Worm (Caenorhabditis elegans): ENCODE measurements around the gene tag-10.

Gene tag-10

DNA sequence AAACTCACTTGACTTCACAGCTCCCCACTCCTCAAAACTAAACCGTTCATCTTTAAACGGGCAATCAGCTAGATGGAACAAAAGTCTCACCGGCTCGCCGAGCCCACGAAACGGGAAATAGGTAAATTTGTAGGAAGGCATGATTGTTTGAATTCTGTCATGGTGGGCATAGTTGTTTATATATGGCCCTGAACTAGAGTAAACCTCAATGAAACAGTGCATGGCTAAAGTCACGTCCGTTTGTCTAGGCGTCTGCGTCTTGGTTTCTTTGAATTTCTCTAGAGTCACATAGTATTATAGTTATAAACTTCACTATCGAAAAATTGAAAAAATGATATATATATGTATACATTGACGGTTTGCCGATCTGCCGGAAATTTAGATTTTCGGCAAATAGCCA lies 5.4 kb upstream of the tag-10 start, which contains the start of gene gst-19:
Gene gst-19, minus strand, starts transcription at position 145 of the 400 bp plus-strand sequence.
- TF ChIP-seq nhr-10 (tag; optimal IDR thresholded peaks at IDR 0.05) (no peak), sma-3 (GFP tag; optimal IDR thresholded peaks at IDR 0.05) (no peak), Y55F3AM.14 (GFP tag; optimal IDR thresholded peaks at IDR 0.05) (no peak)

DNA sequence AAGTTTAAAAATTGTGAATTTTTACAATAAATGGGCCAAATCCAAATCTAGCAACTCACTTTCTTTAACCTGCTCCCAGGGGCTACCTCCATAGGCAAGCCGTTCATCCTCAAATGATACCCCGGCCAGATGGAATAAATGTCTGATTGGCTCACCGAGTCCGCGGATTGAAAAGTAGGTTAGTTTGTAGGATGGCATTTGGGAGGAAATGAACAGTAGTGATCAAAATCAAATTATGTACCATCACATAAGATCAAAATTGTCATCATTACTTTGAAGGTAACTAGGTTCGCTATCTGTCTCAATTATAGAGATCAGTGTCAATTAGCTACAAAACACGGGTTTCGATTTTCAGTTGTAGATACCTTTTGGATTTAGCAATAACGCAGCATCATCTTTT lies 1.7 kb upstream of the tag-10 start, which contains the start of the genes gst-17 and gst-18:
Gene gst-17, minus strand, starts transcription at position 101 of the 400 bp plus-strand sequence.
Gene gst-18, minus strand, starts transcription at position 198 of the 400 bp plus-strand sequence.
- TF ChIP-seq fos-1 (tag; optimal IDR thresholded peaks at IDR 0.05), result no peak
- no peak for TF ChIP-seq nhr-129 (tag; optimal IDR thresholded peaks at IDR 0.05)
- no peak for TF ChIP-seq mdl-1 (tag; optimal IDR thresholded peaks at IDR 0.05)
- no peak for TF ChIP-seq F13H6.1 (tag; optimal IDR thresholded peaks at IDR 0.05)
- no peak for TF ChIP-seq nhr-237 (tag; optimal IDR thresholded peaks at IDR 0.05)
- no peak for TF ChIP-seq unc-39 (tag; optimal IDR thresholded peaks at IDR 0.05)
- TF ChIP-seq nhr-10 (tag; optimal IDR thresholded peaks at IDR 0.05), result no peak
- no peak for TF ChIP-seq lin-13 (GFP tag; optimal IDR thresholded peaks at IDR 0.05)
- TF ChIP-seq ztf-1 (GFP tag; conservative IDR thresholded peaks at IDR 0.05), result no peak
- TF ChIP-seq nhr-12 (tag; optimal IDR thresholded peaks at IDR 0.05), result no peak
- TF ChIP-seq aly-2 (tag; optimal IDR thresholded peaks at IDR 0.05), result no peak
- no peak for TF ChIP-seq crh-2 (tag; optimal IDR thresholded peaks at IDR 0.05)

DNA sequence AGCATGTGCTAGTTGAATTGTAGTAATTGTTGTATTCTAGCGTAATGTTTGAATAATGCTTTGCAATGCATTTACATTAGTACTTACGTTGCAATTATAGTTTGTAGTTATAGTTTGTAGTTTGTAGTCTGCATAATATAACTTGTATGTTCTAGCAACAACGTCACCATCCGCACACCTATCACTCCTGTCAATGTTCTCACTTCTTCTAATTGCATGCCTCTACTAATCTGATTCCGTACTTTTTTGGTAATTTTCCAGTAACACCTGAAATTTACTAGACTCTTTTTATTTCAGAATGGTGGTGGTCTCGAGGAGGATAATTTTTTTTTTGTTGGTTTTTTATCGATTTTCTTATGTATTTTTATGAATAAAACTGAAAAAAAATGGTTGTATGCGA lies 4.2 kb downstream of the tag-10 start:
- TF ChIP-seq elt-1 (tag; optimal IDR thresholded peaks at IDR 0.05) (no peak), blmp-1 (tag; optimal IDR thresholded peaks at IDR 0.05; ENCODE audit: insufficient read depth) (peak; percentile 8), nhr-25 (tag; optimal IDR thresholded peaks at IDR 0.05) (peak; percentile 34), Y55F3AM.14 (GFP tag; optimal IDR thresholded peaks at IDR 0.05) (no peak), nhr-10 (tag; optimal IDR thresholded peaks at IDR 0.05) (no peak), lsy-2 (tag; optimal IDR thresholded peaks at IDR 0.05) (no peak), skn-1 (tag; optimal IDR thresholded peaks at IDR 0.05) (no peak), nhr-6 (tag; optimal IDR thresholded peaks at IDR 0.05) (no peak), mbf-1 (tag; optimal IDR thresholded peaks at IDR 0.05) (no peak), ama-1 (optimal IDR thresholded peaks at IDR 0.05) (peak; percentile 77), nhr-21 (tag; optimal IDR thresholded peaks at IDR 0.05) (peak; percentile 23), ztf-11 (tag; optimal IDR thresholded peaks at IDR 0.05) (no peak), snpc-4 (tag; optimal IDR thresholded peaks at IDR 0.05) (no peak)

DNA sequence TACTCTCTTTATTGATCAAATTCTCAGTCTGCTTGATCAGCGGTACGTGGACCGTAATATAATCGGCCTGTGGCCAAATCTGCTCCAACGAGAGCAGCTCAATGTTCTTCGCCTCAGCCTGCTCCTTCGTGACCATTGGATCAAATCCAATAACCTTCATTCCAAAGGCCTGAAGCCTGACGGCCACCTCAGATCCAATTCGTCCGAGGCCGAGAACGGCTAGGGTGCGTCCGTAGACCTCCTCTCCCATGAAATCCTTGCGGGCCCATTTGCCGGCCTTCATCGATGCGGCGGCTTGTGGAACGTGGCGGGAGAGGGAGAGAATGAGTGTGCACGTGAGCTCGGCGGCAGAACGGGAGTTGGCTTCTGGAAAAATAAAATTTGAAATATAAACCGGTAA lies 5.1 kb downstream of the tag-10 start:
- TF ChIP-seq mbf-1 (tag; optimal IDR thresholded peaks at IDR 0.05), result no peak
- TF ChIP-seq ama-1 (optimal IDR thresholded peaks at IDR 0.05), result peak; percentile 19

DNA sequence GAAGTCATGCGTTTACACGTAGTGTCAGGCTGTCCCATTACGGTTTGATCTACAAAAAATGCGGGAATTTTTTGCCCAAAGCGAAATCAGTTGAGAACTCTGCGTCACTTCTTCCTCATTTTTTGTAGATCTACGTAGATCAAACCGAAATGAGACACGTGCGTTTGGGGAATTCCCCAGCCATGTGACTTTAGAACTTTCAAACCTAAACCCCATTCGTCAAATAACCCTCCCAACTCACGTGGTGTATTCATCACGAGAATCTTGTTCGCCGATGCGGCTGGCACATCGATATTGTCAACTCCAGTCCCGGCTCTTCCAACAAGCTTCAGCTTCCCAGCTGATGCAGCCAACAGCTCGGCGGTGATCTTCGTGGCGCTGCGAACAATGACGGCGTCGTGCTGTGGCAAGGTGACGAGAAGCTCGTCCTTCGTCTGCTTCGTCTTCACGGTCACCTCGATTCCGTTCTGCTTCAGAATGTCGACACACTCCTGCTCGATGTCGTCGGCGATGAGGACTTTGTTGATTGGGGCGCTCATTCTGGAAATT lies 5.6 kb downstream of the tag-10 start, which contains the start of gene phdh-1:
Gene phdh-1, minus strand, starts transcription at position 540 of the 549 bp plus-strand sequence.
- TF ChIP-seq sma-9 (GFP tag; optimal IDR thresholded peaks at IDR 0.05), result peak; percentile 51
- TF ChIP-seq sma-9 (tag; optimal IDR thresholded peaks at IDR 0.05), result no peak
- no peak for TF ChIP-seq unc-55 (GFP tag; optimal IDR thresholded peaks at IDR 0.05)
- TF ChIP-seq aly-2 (tag; optimal IDR thresholded peaks at IDR 0.05), result no peak
- TF ChIP-seq gmeb-1 (tag; optimal IDR thresholded peaks at IDR 0.05), result no peak

DNA sequence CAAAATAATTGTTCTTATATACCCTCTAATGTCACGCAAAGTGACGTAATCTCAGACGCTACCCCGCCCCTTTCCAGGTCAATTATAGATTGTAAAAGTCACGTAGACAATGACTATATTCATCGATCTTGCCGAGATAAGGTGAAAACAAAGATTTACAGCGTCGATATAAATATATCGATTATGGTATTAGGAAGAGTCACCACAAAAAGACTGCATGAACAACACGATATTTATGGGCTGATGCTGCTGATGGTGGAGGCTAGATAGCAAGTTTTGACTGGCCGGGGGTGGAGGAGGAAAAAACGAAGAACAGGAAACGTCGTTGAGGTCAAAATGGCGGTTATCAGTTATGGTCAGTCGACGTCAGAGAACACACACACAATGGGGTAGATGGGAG lies 6.2 kb downstream of the tag-10 start:
- peak in 1 of 2 experiments; percentile 39 for TF ChIP-seq lsy-2 (tag; optimal IDR thresholded peaks at IDR 0.05)
- TF ChIP-seq mdl-1 (tag; optimal IDR thresholded peaks at IDR 0.05), result no peak
- peak; percentile 67 for TF ChIP-seq fos-1 (tag; optimal IDR thresholded peaks at IDR 0.05)
- peak; percentile 63 for TF ChIP-seq crh-2 (tag; optimal IDR thresholded peaks at IDR 0.05)
- peak; percentile 9 for TF ChIP-seq nhr-129 (tag; optimal IDR thresholded peaks at IDR 0.05)
- TF ChIP-seq ZK546.5 (tag; optimal IDR thresholded peaks at IDR 0.05), result no peak
- TF ChIP-seq ztf-11 (tag; optimal IDR thresholded peaks at IDR 0.05), result no peak
- peak; percentile 74 for TF ChIP-seq nhr-21 (tag; optimal IDR thresholded peaks at IDR 0.05)
- TF ChIP-seq F13H6.1 (tag; optimal IDR thresholded peaks at IDR 0.05), result peak; percentile 51
- peak; percentile 53 for TF ChIP-seq blmp-1 (tag; optimal IDR thresholded peaks at IDR 0.05; ENCODE audit: insufficient read depth)
- TF ChIP-seq sma-3 (GFP tag; optimal IDR thresholded peaks at IDR 0.05), result peak; percentile 45
- no peak for TF ChIP-seq egl-27 (tag; optimal IDR thresholded peaks at IDR 0.05)
- peak; percentile 77 for TF ChIP-seq sma-9 (GFP tag; optimal IDR thresholded peaks at IDR 0.05)
- TF ChIP-seq sma-9 (tag; optimal IDR thresholded peaks at IDR 0.05), result no peak
- TF ChIP-seq mab-5 (tag; optimal IDR thresholded peaks at IDR 0.05), result no peak
- TF ChIP-seq nhr-23 (tag; optimal IDR thresholded peaks at IDR 0.05), result no peak
- peak; percentile 53 for TF ChIP-seq elt-1 (tag; optimal IDR thresholded peaks at IDR 0.05)
- TF ChIP-seq snpc-4 (tag; optimal IDR thresholded peaks at IDR 0.05), result no peak
- peak; percentile 86 for TF ChIP-seq nhr-25 (tag; optimal IDR thresholded peaks at IDR 0.05)
- peak; percentile 71 for TF ChIP-seq ceh-16 (tag; optimal IDR thresholded peaks at IDR 0.05)
